Worm (Caenorhabditis elegans) whole organism, late embryonic: Measurements from ENCODE around the gene F21H7.2.

Experiments used
- dve-1 ChIP-seq: sonication (generic microtip); optimal IDR thresholded peaks from 2 replicates; lab custom pipeline; 2017; ENCODE audit warnings: antibody characterized with exemption, mild to moderate bottlenecking, missing genetic modification characterization, missing compliant biosample characterization
- fkh-6 ChIP-seq: sonication (generic microtip); optimal IDR thresholded peaks from 2 replicates; lab custom pipeline; 2016; ENCODE audit warnings: missing genetic modification characterization, missing compliant biosample characterization
- pax-1 ChIP-seq: fragments of 150-350 bp; optimal IDR thresholded peaks from 2 replicates; lab custom pipeline; 2014; ENCODE audit warnings: missing biosample characterization, missing genetic modification characterization
- pha-4 ChIP-seq: fragments of 150-350 bp; optimal IDR thresholded peaks from 2 replicates; lab custom pipeline; 2018; ENCODE audit warnings: missing biosample characterization, missing genetic modification reagents, missing genetic modification characterization
- pros-1 ChIP-seq: fragments of 150-350 bp; optimal IDR thresholded peaks from 2 replicates; lab custom pipeline; 2014; ENCODE audit warnings: missing biosample characterization, missing genetic modification reagents, missing genetic modification characterization
- tbx-2 ChIP-seq: sonication (generic microtip); optimal IDR thresholded peaks from 2 replicates; lab custom pipeline; 2016; ENCODE audit warnings: missing genetic modification characterization, missing compliant biosample characterization
- tbx-7 ChIP-seq: sonication (generic microtip); optimal IDR thresholded peaks from 2 replicates; lab custom pipeline; 2016; ENCODE audit warnings: missing genotype, missing genetic modification characterization, missing compliant biosample characterization
- unc-3 ChIP-seq, 2 experiments: fragments of 200-800 bp in 1 of 2; sonication (Bioruptor generic) in 1 of 2; sonication (generic microtip) in 1 of 2; conservative IDR thresholded peaks in 1 of 2; optimal IDR thresholded peaks in 1 of 2; 2 replicates each; pipeline versions ENCODE4 v1.3.6 to Lab custom; 2016 to 2022; ENCODE audit warnings: missing compliant biosample characterization in 2 of 2, missing genetic modification characterization in 2 of 2, missing genetic modification reagents in 1 of 2

ce11 chrV:16235135-16235534 lies 5.3 kb upstream of the F21H7.2 start, which contains the start of gene F21H7.3:
- no peak for TF ChIP-seq tbx-2 (tag; lab: Kevin White, UChicago)
- TF ChIP-seq pha-4 (tag; lab: Kevin White, UChicago), result no peak
- TF ChIP-seq tbx-7 (tag; lab: Kevin White, UChicago), result no peak
- no peak for TF ChIP-seq pax-1 (tag; lab: Kevin White, UChicago)
- TF ChIP-seq unc-3 (GFP tag; conservative IDR thresholded peaks at IDR 0.05; lab: Robert Waterston, UW), result no peak
- TF ChIP-seq unc-3 (tag; optimal IDR thresholded peaks at IDR 0.05; lab: Kevin White, UChicago), result no peak
- TF ChIP-seq pros-1 (tag; lab: Kevin White, UChicago), result no peak
- no peak for TF ChIP-seq dve-1 (tag; lab: Kevin White, UChicago)
- no peak for TF ChIP-seq fkh-6 (tag; lab: Kevin White, UChicago)
